Fruit fly (Drosophila melanogaster) whole organism, prepupa: ENCODE measurements around the gene CG42750.

Experiments used
- Blimp-1 ChIP-seq: fragments of 200-800 bp; sonication (Bioruptor generic); optimal IDR thresholded peaks from 3 replicates; lab custom pipeline; 2017; ENCODE audit warnings: missing biosample characterization, missing genetic modification characterization, mild to moderate bottlenecking, moderate library complexity, missing genetic modification reagents
- CG10631 ChIP-seq: fragments of 200-800 bp; sonication (Bioruptor generic); optimal IDR thresholded peaks from 2 replicates; lab custom pipeline; 2016; ENCODE audit warnings: missing biosample characterization, missing genetic modification characterization
- CG10669 ChIP-seq: fragments of 200-800 bp; sonication (Bioruptor generic); optimal IDR thresholded peaks from 3 replicates; lab custom pipeline; 2018; ENCODE audit warnings: missing biosample characterization, mild to moderate bottlenecking, missing genetic modification characterization, moderate library complexity
- CG11294 ChIP-seq: fragments of 200-800 bp; sonication (Bioruptor generic); IDR thresholded peaks from 2 replicates; pipeline ENCODE4 v1.3.6; 2022; ENCODE audit warnings: missing biosample characterization, missing genetic modification characterization
- CG11762 ChIP-seq: fragments of 200-800 bp; sonication (Bioruptor generic); optimal IDR thresholded peaks from 3 replicates; lab custom pipeline; 2016; ENCODE audit warnings: missing biosample characterization, missing genetic modification characterization; ENCODE audit not compliant: insufficient read depth
- CG11902 ChIP-seq: fragments of 200-800 bp; sonication (Bioruptor generic); optimal IDR thresholded peaks from 3 replicates; lab custom pipeline; 2016; ENCODE audit warnings: missing biosample characterization, missing genetic modification characterization
- CG15336 ChIP-seq: fragments of 200-800 bp; sonication (Bioruptor generic); IDR thresholded peaks from 2 replicates; pipeline ENCODE4 v1.3.6; 2022; ENCODE audit warnings: missing biosample characterization, missing genetic modification characterization
- CG1621 ChIP-seq: fragments of 200-800 bp; sonication (Bioruptor generic); optimal IDR thresholded peaks from 3 replicates; lab custom pipeline; 2018; ENCODE audit warnings: missing biosample characterization, mild to moderate bottlenecking, missing genetic modification characterization
- CG16779 ChIP-seq: fragments of 200-800 bp; sonication (Bioruptor generic); optimal IDR thresholded peaks from 3 replicates; lab custom pipeline; 2017; ENCODE audit warnings: missing biosample characterization, mild to moderate bottlenecking, missing genetic modification characterization
- CG3032 ChIP-seq: fragments of 200-800 bp; optimal IDR thresholded peaks from 2 replicates; lab custom pipeline; 2019; ENCODE audit warnings: missing biosample characterization, mild to moderate bottlenecking, missing genetic modification characterization, moderate library complexity
- CG32006 ChIP-seq: fragments of 200-800 bp; sonication (Bioruptor generic); optimal IDR thresholded peaks from 3 replicates; lab custom pipeline; 2017; ENCODE audit warnings: missing biosample characterization, mild to moderate bottlenecking, missing genetic modification characterization
- CG3919 ChIP-seq: fragments of 200-800 bp; sonication (Bioruptor generic); optimal IDR thresholded peaks from 3 replicates; lab custom pipeline; 2016; ENCODE audit warnings: missing biosample characterization, missing genetic modification characterization
- CG4318 ChIP-seq: fragments of 200-800 bp; sonication (Bioruptor generic); optimal IDR thresholded peaks from 3 replicates; lab custom pipeline; 2017; ENCODE audit warnings: missing biosample characterization, mild to moderate bottlenecking, missing genetic modification characterization
- CG6276 ChIP-seq: fragments of 200-800 bp; sonication (Bioruptor generic); optimal IDR thresholded peaks from 2 replicates; lab custom pipeline; 2017; ENCODE audit warnings: missing biosample characterization, mild to moderate bottlenecking, missing genetic modification characterization
- CG6792 ChIP-seq: fragments of 200-800 bp; sonication (Bioruptor generic); optimal IDR thresholded peaks from 3 replicates; lab custom pipeline; 2016; ENCODE audit warnings: missing biosample characterization, missing genetic modification characterization
- CG6808 ChIP-seq: fragments of 200-800 bp; sonication (Bioruptor generic); optimal IDR thresholded peaks from 3 replicates; lab custom pipeline; 2017; ENCODE audit warnings: missing biosample characterization, missing genetic modification characterization, mild to moderate bottlenecking, moderate library complexity, missing genetic modification reagents
- CG6854 ChIP-seq: fragments of 200-800 bp; sonication (Bioruptor generic); optimal IDR thresholded peaks from 2 replicates; lab custom pipeline; 2017; ENCODE audit warnings: missing biosample characterization, mild to moderate bottlenecking, missing genetic modification characterization
- CG8119 ChIP-seq: fragments of 200-800 bp; sonication (Bioruptor generic); IDR thresholded peaks from 3 replicates; pipeline ENCODE4 v1.3.6; 2022; ENCODE audit warnings: missing biosample characterization, missing genetic modification characterization
- CG8632 ChIP-seq: fragments of 200-800 bp; sonication (Bioruptor generic); optimal IDR thresholded peaks from 3 replicates; lab custom pipeline; 2016; ENCODE audit warnings: missing biosample characterization, missing genetic modification characterization
- CG9139 ChIP-seq: fragments of 200-800 bp; sonication (Bioruptor generic); optimal IDR thresholded peaks from 3 replicates; lab custom pipeline; 2017; ENCODE audit warnings: missing biosample characterization, mild to moderate bottlenecking, missing genetic modification characterization
- Eip78C ChIP-seq: fragments of 200-800 bp; sonication (Bioruptor generic); peaks from one replicate; lab custom pipeline; 2016; ENCODE audit warnings: missing biosample characterization, missing genetic modification characterization
- Eip93F ChIP-seq: fragments of 200-800 bp; sonication (Bioruptor generic); optimal IDR thresholded peaks from 2 replicates; lab custom pipeline; 2016; ENCODE audit warnings: missing biosample characterization, mild to moderate bottlenecking, missing genetic modification characterization
- Ets21C ChIP-seq: fragments of 200-800 bp; sonication (Bioruptor generic); optimal IDR thresholded peaks from 3 replicates; lab custom pipeline; 2016; ENCODE audit warnings: missing biosample characterization, missing genetic modification characterization
- Ets96B ChIP-seq: fragments of 200-800 bp; optimal IDR thresholded peaks from 2 replicates; lab custom pipeline; 2019; ENCODE audit warnings: missing biosample characterization, mild to moderate bottlenecking, missing genetic modification characterization, moderate library complexity
- Hr38 ChIP-seq: sonication (Bioruptor generic); optimal IDR thresholded peaks from 2 replicates; lab custom pipeline; 2016; ENCODE audit warnings: missing biosample characterization, missing genetic modification characterization
- Hr39 ChIP-seq: fragments of 200-800 bp; sonication (Bioruptor generic); optimal IDR thresholded peaks from 2 replicates; lab custom pipeline; 2016; ENCODE audit warnings: missing biosample characterization, missing genetic modification characterization
- Hr4 ChIP-seq: fragments of 200-800 bp; sonication (Bioruptor generic); optimal IDR thresholded peaks from 3 replicates; lab custom pipeline; 2016; ENCODE audit warnings: missing biosample characterization, missing genetic modification characterization
- Lpt ChIP-seq: fragments of 200-800 bp; sonication (Bioruptor generic); optimal IDR thresholded peaks from 3 replicates; lab custom pipeline; 2016; ENCODE audit warnings: missing biosample characterization, missing genetic modification characterization
- OdsH ChIP-seq: fragments of 200-800 bp; sonication (Bioruptor generic); optimal IDR thresholded peaks from 3 replicates; lab custom pipeline; 2016; ENCODE audit warnings: missing biosample characterization, missing genetic modification characterization
- Smox ChIP-seq: fragments of 200-800 bp; sonication (Bioruptor generic); optimal IDR thresholded peaks from 3 replicates; lab custom pipeline; 2016; ENCODE audit warnings: missing biosample characterization, missing genetic modification characterization
- Sox14 ChIP-seq: fragments of 200-800 bp; sonication (Bioruptor generic); optimal IDR thresholded peaks from 3 replicates; lab custom pipeline; 2016; ENCODE audit warnings: missing biosample characterization, missing genetic modification characterization
- Sox15 ChIP-seq: fragments of 200-800 bp; sonication (Bioruptor generic); optimal IDR thresholded peaks from 3 replicates; lab custom pipeline; 2016; ENCODE audit warnings: missing biosample characterization, missing genetic modification characterization
- acj6 ChIP-seq: fragments of 200-800 bp; sonication (Bioruptor generic); optimal IDR thresholded peaks from 3 replicates; lab custom pipeline; 2016; ENCODE audit warnings: missing biosample characterization, missing genetic modification characterization
- cyc ChIP-seq: fragments of 200-800 bp; sonication (Bioruptor generic); optimal IDR thresholded peaks from 3 replicates; lab custom pipeline; 2016; ENCODE audit warnings: missing biosample characterization, missing genetic modification characterization
- dac ChIP-seq: fragments of 200-800 bp; sonication (Bioruptor generic); optimal IDR thresholded peaks from 2 replicates; lab custom pipeline; 2017; ENCODE audit warnings: missing biosample characterization, mild to moderate bottlenecking, missing genetic modification characterization
- dsx ChIP-seq: fragments of 200-800 bp; optimal IDR thresholded peaks from 3 replicates; lab custom pipeline; 2019; ENCODE audit warnings: missing biosample characterization, mild to moderate bottlenecking, missing genetic modification characterization, moderate library complexity; ENCODE audit not compliant: poor library complexity, severe bottlenecking
- eg ChIP-seq: fragments of 200-800 bp; sonication (Bioruptor generic); IDR thresholded peaks from 3 replicates; pipeline ENCODE4 v1.3.6; 2022; ENCODE audit warnings: missing biosample characterization, missing genetic modification characterization
- esn ChIP-seq: fragments of 200-800 bp; sonication (Bioruptor generic); optimal IDR thresholded peaks from 2 replicates; lab custom pipeline; 2016; ENCODE audit warnings: missing biosample characterization, mild to moderate bottlenecking, missing genetic modification characterization, moderate library complexity
- fd59A ChIP-seq: fragments of 200-800 bp; sonication (Bioruptor generic); optimal IDR thresholded peaks from 2 replicates; lab custom pipeline; 2017; ENCODE audit warnings: missing biosample characterization, mild to moderate bottlenecking, missing genetic modification characterization, missing genetic modification reagents
- net ChIP-seq: fragments of 200-800 bp; sonication (Bioruptor generic); optimal IDR thresholded peaks from 3 replicates; lab custom pipeline; 2016; ENCODE audit warnings: missing biosample characterization, missing genetic modification characterization
- pdm3 ChIP-seq: fragments of 200-800 bp; sonication (Bioruptor generic); optimal IDR thresholded peaks from 3 replicates; lab custom pipeline; 2016; ENCODE audit warnings: missing biosample characterization, missing genetic modification characterization
- spab ChIP-seq: fragments of 200-800 bp; sonication (Bioruptor generic); optimal IDR thresholded peaks from 2 replicates; lab custom pipeline; 2017; ENCODE audit warnings: missing biosample characterization, mild to moderate bottlenecking, missing genetic modification characterization, missing genetic modification reagents
- ss ChIP-seq, 2 experiments: fragments of 200-800 bp; sonication (Bioruptor generic); optimal IDR thresholded peaks; 2 replicates in 1 of 2; 3 replicates in 1 of 2; lab custom pipeline; 2017 to 2018; ENCODE audit warnings: mild to moderate bottlenecking in 2 of 2, missing biosample characterization in 2 of 2, missing genetic modification characterization in 2 of 2, moderate library complexity in 1 of 2
- svp ChIP-seq: fragments of 200-800 bp; sonication (Bioruptor generic); peaks from one replicate; lab custom pipeline; 2016; ENCODE audit warnings: missing biosample characterization, missing genetic modification characterization
- topi ChIP-seq: fragments of 200-800 bp; sonication (Bioruptor generic); optimal IDR thresholded peaks from 3 replicates; lab custom pipeline; 2016; ENCODE audit warnings: missing biosample characterization, missing genetic modification characterization
- vri ChIP-seq: fragments of 200-800 bp; sonication (Bioruptor generic); optimal IDR thresholded peaks from 3 replicates; lab custom pipeline; 2016; ENCODE audit warnings: missing biosample characterization, mild to moderate bottlenecking, missing genetic modification characterization

Gene CG42750

DNA sequence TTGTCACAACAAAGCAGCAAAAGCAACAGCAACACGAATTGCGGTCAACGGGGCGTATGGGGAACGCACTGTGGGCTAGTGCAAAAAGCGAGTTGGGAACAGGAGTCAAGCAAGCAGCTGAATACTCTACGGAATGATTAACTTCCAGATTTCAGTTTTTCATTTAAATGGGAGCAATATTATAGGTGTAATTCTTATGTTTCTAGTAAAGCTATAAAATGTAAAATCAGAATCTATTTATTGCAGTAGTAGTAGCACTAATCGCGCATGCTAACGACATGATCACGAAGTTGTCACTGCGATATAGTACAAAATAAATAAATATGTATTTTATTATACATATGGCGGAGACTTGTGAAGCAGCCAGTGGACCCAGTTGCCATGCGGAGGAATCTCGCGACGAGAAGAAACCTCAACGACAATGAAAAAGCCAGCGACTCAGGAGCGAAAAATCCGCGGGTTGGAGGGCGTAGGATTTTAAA lies 128.9 kb downstream of the CG42750 start (continued):
- TF ChIP-seq CG8632 (GFP tag; lab: Kevin White, UChicago) (peak; percentile 66), CG9139 (GFP tag; lab: Kevin White, UChicago) (peak; percentile 41), CG8119 (GFP tag; lab: Robert Waterston, UW) (peak; percentile 57), cyc (GFP tag; lab: Kevin White, UChicago) (peak; percentile 27), Ets96B (tag; lab: Kevin White, UChicago) (peak; percentile 59), fd59A (GFP tag; lab: Kevin White, UChicago) (peak; percentile 51), CG3919 (GFP tag; lab: Kevin White, UChicago) (peak; percentile 57), CG10669 (GFP tag; lab: Kevin White, UChicago) (peak; percentile 68)

dm6 chr2L:18145826-18146225 lies 129.7 kb downstream of the CG42750 start:
- TF ChIP-seq svp (GFP tag; lab: Kevin White, UChicago) (no peak), Hr39 (GFP tag; lab: Kevin White, UChicago) (no peak), CG16779 (tag; lab: Kevin White, UChicago) (no peak), CG11294 (no peak), net (no peak), Lpt (no peak), Hr38 (GFP tag; lab: Kevin White, UChicago) (no peak), CG32006 (GFP tag; lab: Kevin White, UChicago) (no peak), OdsH (GFP tag; lab: Kevin White, UChicago) (no peak), spab (GFP tag; lab: Kevin White, UChicago) (no peak), acj6 (GFP tag; lab: Kevin White, UChicago) (no peak), CG10631 (no peak), CG15336 (no peak), CG4318 (GFP tag; lab: Kevin White, UChicago) (no peak)

DNA sequence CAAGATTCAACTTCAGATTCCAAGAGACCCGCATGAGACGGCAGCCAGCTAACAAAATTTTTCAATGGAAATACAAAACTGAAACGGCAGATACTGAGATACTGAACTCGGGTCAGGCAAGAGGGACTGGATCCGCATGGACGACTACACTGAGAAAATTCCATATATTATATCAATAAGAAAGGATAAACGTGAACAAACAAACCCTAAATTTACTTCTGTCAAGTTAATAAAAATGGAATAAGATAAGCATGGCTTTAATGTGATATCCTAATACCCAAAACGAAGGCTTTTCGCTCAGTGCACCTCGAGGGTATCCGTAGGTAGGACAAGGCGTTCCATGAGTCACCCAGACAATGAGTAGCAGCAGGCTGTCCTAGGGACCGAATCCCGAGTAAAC lies 130.3 kb downstream of the CG42750 start:
- TF ChIP-seq CG32006 (GFP tag; lab: Kevin White, UChicago), result peak; percentile 82
- peak; percentile 94 for TF ChIP-seq Hr39 (GFP tag; lab: Kevin White, UChicago)
- TF ChIP-seq Eip93F (GFP tag; lab: Kevin White, UChicago), result peak; percentile 81
- TF ChIP-seq cyc (GFP tag; lab: Kevin White, UChicago), result peak; percentile 93
- TF ChIP-seq CG10631, result peak; percentile 91
- TF ChIP-seq Eip78C (GFP tag; lab: Kevin White, UChicago), result peak; percentile 97
- TF ChIP-seq Smox (GFP tag; lab: Kevin White, UChicago), result peak; percentile 91
- peak; percentile 88 for TF ChIP-seq CG9139 (GFP tag; lab: Kevin White, UChicago)
- TF ChIP-seq Ets96B (tag; lab: Kevin White, UChicago), result peak; percentile 91
- peak; percentile 76; the same call in 1 of the 2 replicates for TF ChIP-seq CG11294
- peak; percentile 70 for TF ChIP-seq CG16779 (tag; lab: Kevin White, UChicago)
- no peak for TF ChIP-seq Hr38 (GFP tag; lab: Kevin White, UChicago)
- TF ChIP-seq esn (GFP tag; lab: Kevin White, UChicago), result peak; percentile 96
- peak; percentile 89 for TF ChIP-seq CG3032 (tag; lab: Kevin White, UChicago)
- peak; percentile 86 for TF ChIP-seq CG6854 (GFP tag; lab: Kevin White, UChicago)
- TF ChIP-seq vri (GFP tag; lab: Kevin White, UChicago), result peak; percentile 94
- TF ChIP-seq pdm3 (GFP tag; lab: Kevin White, UChicago), result peak; percentile 92
- peak; percentile 26 for TF ChIP-seq dac (GFP tag; lab: Kevin White, UChicago)
- TF ChIP-seq CG11762 (GFP tag; lab: Kevin White, UChicago), result peak; percentile 89
- peak; percentile 90 for TF ChIP-seq Sox15 (GFP tag; lab: Kevin White, UChicago)
- peak; percentile 92 for TF ChIP-seq CG11902 (GFP tag; lab: Kevin White, UChicago)
- TF ChIP-seq acj6 (GFP tag; lab: Kevin White, UChicago), result peak; percentile 95
- peak; percentile 53 for TF ChIP-seq CG6276 (GFP tag; lab: Kevin White, UChicago)
- TF ChIP-seq ss (GFP tag; optimal IDR thresholded peaks at IDR 0.05; lab: Kevin White, UChicago), result peak; percentile 86 to 93
- peak; percentile 89 for TF ChIP-seq dsx (GFP tag; lab: Kevin White, UChicago)
- peak; percentile 75 for TF ChIP-seq Blimp-1 (GFP tag; lab: Kevin White, UChicago)
- peak; percentile 84 for TF ChIP-seq Hr4 (GFP tag; lab: Kevin White, UChicago)
- peak; percentile 87 for TF ChIP-seq eg (GFP tag; lab: Robert Waterston, UW)
- peak; percentile 87 for TF ChIP-seq spab (GFP tag; lab: Kevin White, UChicago)
- TF ChIP-seq Ets21C (GFP tag; lab: Kevin White, UChicago), result peak; percentile 89
- TF ChIP-seq CG15336, result peak; percentile 81
- TF ChIP-seq CG6792 (GFP tag; lab: Kevin White, UChicago), result peak; percentile 95
- TF ChIP-seq topi (GFP tag; lab: Kevin White, UChicago), result peak; percentile 95
- TF ChIP-seq CG6808 (GFP tag; lab: Kevin White, UChicago), result peak; percentile 87
- TF ChIP-seq CG1621 (tag; lab: Kevin White, UChicago), result peak; percentile 89
- TF ChIP-seq svp (GFP tag; lab: Kevin White, UChicago), result peak; percentile 95
- peak; percentile 93 for TF ChIP-seq Sox14 (GFP tag; lab: Kevin White, UChicago)
